Worm (Caenorhabditis elegans) whole organism, early embryonic: ENCODE measurements around the gene Y48E1C.1.

Experiments
- B0310.2 ChIP-seq: sonication (generic microtip); optimal IDR thresholded peaks from 2 replicates; lab custom pipeline; 2016; ENCODE audit warnings: mild to moderate bottlenecking, missing genetic modification characterization, missing compliant biosample characterization
- F13C5.2 ChIP-seq: sonication (generic microtip); optimal IDR thresholded peaks from 2 replicates; lab custom pipeline; 2017; ENCODE audit warnings: mild to moderate bottlenecking, missing genetic modification characterization, inconsistent platforms, missing compliant biosample characterization
- ceh-13 ChIP-seq: fragments of 200-800 bp; sonication (Bioruptor generic); optimal IDR thresholded peaks from 2 replicates; lab custom pipeline; 2018; ENCODE audit warnings: mild to moderate bottlenecking, missing genetic modification characterization, missing compliant biosample characterization

- no peak for TF ChIP-seq F13C5.2 (tag; lab: Kevin White, UChicago)
- no peak for TF ChIP-seq B0310.2
- no peak for TF ChIP-seq ceh-13
Observed at ce11 chrII:13436725-13437124, 21.9 kb downstream of the Y48E1C.1 start, which contains the start of gene Y48E1C.4.
